Worm (Caenorhabditis elegans): Measurements from ENCODE around the gene cest-34.

DNA sequence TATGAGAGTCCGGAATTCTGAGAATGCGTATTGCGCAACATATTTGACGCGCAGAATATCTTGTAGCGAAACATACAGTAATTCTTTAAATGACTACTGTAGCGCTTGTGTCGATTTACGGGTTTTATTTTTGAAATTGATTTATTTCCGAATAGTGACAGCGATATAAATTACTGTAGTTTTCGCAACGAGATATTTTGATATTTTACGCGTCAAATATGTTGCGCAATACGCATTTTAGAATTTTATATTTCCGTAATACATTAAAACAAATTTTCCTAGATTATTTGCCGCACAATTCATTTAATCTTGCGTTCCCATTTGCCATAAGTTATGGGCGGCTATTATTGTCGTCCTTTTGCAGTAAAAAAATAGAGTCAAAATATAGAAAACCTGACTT is 28.8 kb downstream of the cest-34 start:
- TF ChIP-seq fos-1 (tag; optimal IDR thresholded peaks at IDR 0.05) (no peak), egl-27 (tag; optimal IDR thresholded peaks at IDR 0.05) (no peak), nhr-12 (tag; optimal IDR thresholded peaks at IDR 0.05) (no peak), lsy-2 (tag; optimal IDR thresholded peaks at IDR 0.05) (no peak), ces-1 (GFP tag; optimal IDR thresholded peaks at IDR 0.05) (no peak), unc-86 (tag; optimal IDR thresholded peaks at IDR 0.05) (no peak), unc-130 (tag; optimal IDR thresholded peaks at IDR 0.05) (no peak), nhr-47 (tag; optimal IDR thresholded peaks at IDR 0.05) (no peak), elt-3 (tag; optimal IDR thresholded peaks at IDR 0.05) (no peak)
